Worm (Caenorhabditis elegans) whole organism, L2 larva: ENCODE data around the gene F52H2.3.

ENCODE experiments used
- C34F6.9 ChIP-seq: fragments of 150-350 bp; optimal IDR thresholded peaks from 2 replicates; lab custom pipeline; 2014; ENCODE audit warnings: missing biosample characterization, missing genetic modification characterization
- F13H6.1 ChIP-seq: sonication (generic microtip); optimal IDR thresholded peaks from 2 replicates; lab custom pipeline; 2016; ENCODE audit warnings: missing genetic modification characterization, missing compliant biosample characterization
- R02D3.7 ChIP-seq: fragments of 150-350 bp; optimal IDR thresholded peaks from 2 replicates; lab custom pipeline; 2014; ENCODE audit warnings: missing biosample characterization, missing genetic modification characterization
- Y55F3AM.14 ChIP-seq: fragments of 200-800 bp; sonication (Bioruptor generic); optimal IDR thresholded peaks from 2 replicates; lab custom pipeline; 2018; ENCODE audit warnings: mild to moderate bottlenecking, missing genetic modification characterization, missing compliant biosample characterization
- ZK546.5 ChIP-seq: sonication (generic microtip); optimal IDR thresholded peaks from 2 replicates; lab custom pipeline; 2017; ENCODE audit warnings: missing biosample characterization, missing genetic modification characterization
- alr-1 ChIP-seq: fragments of 150-350 bp; optimal IDR thresholded peaks from 2 replicates; lab custom pipeline; 2014; ENCODE audit warnings: missing biosample characterization, missing genetic modification characterization
- aly-2 ChIP-seq: fragments of 150-350 bp; optimal IDR thresholded peaks from 2 replicates; lab custom pipeline; 2014; ENCODE audit warnings: missing biosample characterization, missing genetic modification characterization
- ama-1 ChIP-seq: fragments of 150-350 bp; optimal IDR thresholded peaks from 2 replicates; lab custom pipeline; 2018; ENCODE audit warnings: inconsistent platforms
- blmp-1 ChIP-seq: sonication (generic microtip); optimal IDR thresholded peaks from 2 replicates; lab custom pipeline; 2017; ENCODE audit warnings: missing genetic modification characterization, mild to moderate bottlenecking, missing compliant biosample characterization, antibody characterized with exemption, moderate library complexity; ENCODE audit not compliant: insufficient read depth
- ceh-16 ChIP-seq: fragments of 150-350 bp; optimal IDR thresholded peaks from 2 replicates; lab custom pipeline; 2014; ENCODE audit warnings: missing biosample characterization, missing genetic modification characterization
- ceh-82 ChIP-seq: fragments of 150-350 bp; optimal IDR thresholded peaks from 2 replicates; lab custom pipeline; 2014; ENCODE audit warnings: missing biosample characterization, missing genetic modification characterization
- crh-2 ChIP-seq: sonication (generic microtip); optimal IDR thresholded peaks from 2 replicates; lab custom pipeline; 2017; ENCODE audit warnings: missing biosample characterization, missing genetic modification characterization
- dmd-4 ChIP-seq: sonication (generic microtip); optimal IDR thresholded peaks from 2 replicates; lab custom pipeline; 2017; ENCODE audit warnings: missing biosample characterization, missing genetic modification characterization
- egl-27 ChIP-seq: sonication (generic microtip); optimal IDR thresholded peaks from 3 replicates; lab custom pipeline; 2017; ENCODE audit warnings: missing biosample characterization, missing genetic modification reagents, missing genetic modification characterization
- elt-1 ChIP-seq: fragments of 150-350 bp; optimal IDR thresholded peaks from 2 replicates; lab custom pipeline; 2014; ENCODE audit warnings: missing biosample characterization, missing genetic modification characterization
- elt-3 ChIP-seq: sonication (generic microtip); optimal IDR thresholded peaks from 2 replicates; lab custom pipeline; 2017; ENCODE audit warnings: missing biosample characterization, missing genetic modification characterization
- fos-1 ChIP-seq: fragments of 150-350 bp; optimal IDR thresholded peaks from 2 replicates; lab custom pipeline; 2014; ENCODE audit warnings: missing biosample characterization, missing genetic modification characterization
- gmeb-1 ChIP-seq: fragments of 150-350 bp; optimal IDR thresholded peaks from 2 replicates; lab custom pipeline; 2014; ENCODE audit warnings: missing biosample characterization, missing genetic modification characterization
- lin-11 ChIP-seq: fragments of 150-350 bp; sonication (generic microtip); optimal IDR thresholded peaks from 2 replicates; lab custom pipeline; 2014; ENCODE audit warnings: missing biosample characterization, missing genetic modification characterization, inconsistent platforms, mixed read lengths
- lsy-2 ChIP-seq, 2 experiments: fragments of 150-350 bp in 1 of 2; sonication (generic microtip) in 1 of 2; optimal IDR thresholded peaks; 2 replicates each; lab custom pipeline; 2014 to 2017; ENCODE audit warnings: missing biosample characterization in 2 of 2, missing genetic modification characterization in 2 of 2
- mbf-1 ChIP-seq: sonication (generic microtip); optimal IDR thresholded peaks from 2 replicates; lab custom pipeline; 2017; ENCODE audit warnings: missing biosample characterization, missing genetic modification characterization
- nhr-10 ChIP-seq: sonication (generic microtip); optimal IDR thresholded peaks from 2 replicates; lab custom pipeline; 2017; ENCODE audit warnings: missing biosample characterization, missing genetic modification characterization
- nhr-11 ChIP-seq: fragments of 150-350 bp; optimal IDR thresholded peaks from 2 replicates; lab custom pipeline; 2014; ENCODE audit warnings: missing biosample characterization, missing genetic modification characterization
- nhr-12 ChIP-seq: fragments of 150-350 bp; optimal IDR thresholded peaks from 2 replicates; lab custom pipeline; 2014; ENCODE audit warnings: missing biosample characterization, missing genetic modification characterization
- nhr-129 ChIP-seq: fragments of 150-350 bp; optimal IDR thresholded peaks from 2 replicates; lab custom pipeline; 2014; ENCODE audit warnings: missing biosample characterization, missing genetic modification characterization
- nhr-21 ChIP-seq: fragments of 150-350 bp; optimal IDR thresholded peaks from 2 replicates; lab custom pipeline; 2014; ENCODE audit warnings: missing biosample characterization, missing genetic modification characterization
- nhr-23 ChIP-seq: fragments of 150-350 bp; optimal IDR thresholded peaks from 2 replicates; lab custom pipeline; 2014; ENCODE audit warnings: missing biosample characterization, missing genetic modification reagents, missing genetic modification characterization
- nhr-237 ChIP-seq: fragments of 150-350 bp; optimal IDR thresholded peaks from 2 replicates; lab custom pipeline; 2014; ENCODE audit warnings: missing biosample characterization, missing genetic modification characterization
- nhr-25 ChIP-seq: fragments of 150-350 bp; sonication (generic microtip); optimal IDR thresholded peaks from 3 replicates; lab custom pipeline; 2014; ENCODE audit warnings: missing biosample characterization, missing genetic modification characterization
- nhr-6 ChIP-seq: fragments of 150-350 bp; optimal IDR thresholded peaks from 2 replicates; lab custom pipeline; 2014; ENCODE audit warnings: missing biosample characterization, missing genetic modification characterization
- nhr-77 ChIP-seq: fragments of 150-350 bp; optimal IDR thresholded peaks from 2 replicates; lab custom pipeline; 2014; ENCODE audit warnings: missing biosample characterization, missing genetic modification characterization
- sem-4 ChIP-seq: fragments of 150-350 bp; optimal IDR thresholded peaks from 2 replicates; lab custom pipeline; 2014; ENCODE audit warnings: missing biosample characterization, missing genetic modification reagents, missing genetic modification characterization
- skn-1 ChIP-seq: sonication (generic microtip); optimal IDR thresholded peaks from 2 replicates; lab custom pipeline; 2017; ENCODE audit warnings: missing biosample characterization, missing genetic modification characterization
- sma-3 ChIP-seq: sonication (generic microtip); optimal IDR thresholded peaks from 2 replicates; lab custom pipeline; 2016; ENCODE audit warnings: missing genetic modification reagents, missing genetic modification characterization, missing compliant biosample characterization
- sma-9 ChIP-seq, 2 experiments: fragments of 150-350 bp in 1 of 2; sonication (generic microtip) in 1 of 2; optimal IDR thresholded peaks; 2 replicates each; lab custom pipeline; 2014 to 2016; ENCODE audit warnings: missing genetic modification characterization in 2 of 2, mild to moderate bottlenecking in 1 of 2, missing biosample characterization in 1 of 2, missing compliant biosample characterization in 1 of 2, missing genetic modification reagents in 1 of 2, moderate library complexity in 1 of 2
- snpc-4 ChIP-seq: fragments of 150-350 bp; optimal IDR thresholded peaks from 2 replicates; lab custom pipeline; 2014; ENCODE audit warnings: missing biosample characterization, missing genetic modification characterization
- unc-39 ChIP-seq: fragments of 150-350 bp; optimal IDR thresholded peaks from 2 replicates; lab custom pipeline; 2014; ENCODE audit warnings: missing biosample characterization, missing genetic modification characterization
- unc-55 ChIP-seq: fragments of 150-350 bp; sonication (generic microtip); optimal IDR thresholded peaks from 3 replicates; lab custom pipeline; 2014; ENCODE audit warnings: missing biosample characterization, missing genetic modification reagents, missing genetic modification characterization
- unc-62 ChIP-seq: fragments of 150-350 bp; optimal IDR thresholded peaks from 2 replicates; lab custom pipeline; 2014; ENCODE audit warnings: missing biosample characterization, missing genetic modification reagents, missing genetic modification characterization
- zag-1 ChIP-seq: fragments of 150-350 bp; optimal IDR thresholded peaks from 2 replicates; lab custom pipeline; 2014; ENCODE audit warnings: missing biosample characterization, missing genetic modification characterization
- ztf-1 ChIP-seq: fragments of 200-800 bp; sonication (Bioruptor generic); conservative IDR thresholded peaks from 2 replicates; pipeline ENCODE4 v1.3.6; 2022; ENCODE audit warnings: missing genetic modification characterization, missing compliant biosample characterization
- ztf-11 ChIP-seq: sonication (generic microtip); optimal IDR thresholded peaks from 2 replicates; lab custom pipeline; 2017; ENCODE audit warnings: missing biosample characterization, missing genetic modification characterization
- ztf-4 ChIP-seq: fragments of 150-350 bp; optimal IDR thresholded peaks from 2 replicates; lab custom pipeline; 2014; ENCODE audit warnings: missing biosample characterization, missing genetic modification characterization

Gene F52H2.3

DNA sequence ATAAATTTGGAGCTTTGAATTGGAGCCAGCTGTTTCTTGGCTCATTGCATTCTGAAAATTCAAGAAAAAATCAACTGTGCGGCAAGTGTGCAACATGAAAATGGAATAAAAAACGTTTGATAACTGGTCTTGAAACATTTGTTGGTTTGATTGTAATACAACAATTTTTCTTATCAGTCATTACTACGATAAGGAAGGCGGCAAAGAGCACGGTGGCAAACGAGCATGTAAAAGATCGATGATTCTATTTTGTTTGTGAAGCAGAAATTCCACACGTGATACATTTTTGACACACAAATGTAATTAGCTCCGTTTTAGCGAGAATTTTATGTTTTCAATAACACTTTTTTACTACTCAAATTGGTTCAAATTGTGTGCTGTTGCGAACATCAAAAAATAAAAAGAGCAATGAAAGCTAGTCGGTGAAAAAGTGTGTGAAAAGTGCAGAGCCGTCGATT, 39.7 kb upstream of the F52H2.3 start, which contains the start of gene H01M10.1:
TSS of gene H01M10.1 (minus strand) at position 51 of the 458 bp plus-strand sequence.
- TF ChIP-seq alr-1 (tag; lab: Kevin White, UChicago) (no peak), ZK546.5 (tag; lab: Kevin White, UChicago) (no peak), sem-4 (no peak), fos-1 (tag; lab: Kevin White, UChicago) (peak; percentile 76), crh-2 (tag; lab: Kevin White, UChicago) (peak; percentile 66), sma-9 (GFP tag; optimal IDR thresholded peaks at IDR 0.05; lab: Kevin White, UChicago) (peak; percentile 66), sma-9 (tag; optimal IDR thresholded peaks at IDR 0.05; lab: Kevin White, UChicago) (no peak), aly-2 (no peak), nhr-10 (tag; lab: Kevin White, UChicago) (no peak), F13H6.1 (peak; percentile 21), nhr-25 (no peak), gmeb-1 (tag; lab: Kevin White, UChicago) (peak; percentile 45), elt-1 (tag; lab: Kevin White, UChicago) (no peak)

DNA sequence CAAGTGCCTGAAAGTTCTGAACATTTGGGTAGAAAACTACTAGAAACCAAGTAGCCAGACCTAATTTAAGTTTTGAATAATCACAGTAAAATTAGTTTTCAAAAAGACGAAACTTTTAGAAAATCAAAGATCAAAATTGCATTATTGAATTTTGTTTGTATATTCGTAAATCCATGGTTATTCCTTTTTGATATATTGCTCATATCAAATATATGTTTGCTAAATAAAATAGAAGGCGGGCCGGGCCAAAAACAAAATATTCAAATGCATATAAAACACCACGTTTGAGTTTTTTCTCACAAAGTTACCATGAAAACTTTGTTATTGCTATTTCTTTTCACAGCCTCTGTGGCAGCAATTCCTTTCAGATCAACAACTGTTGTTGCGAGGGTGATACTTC, 36.6 kb upstream of the F52H2.3 start, which contains the start of gene ttr-42:
TSS of gene ttr-42 (plus strand) at position 301 of the 400 bp plus-strand sequence.
- TF ChIP-seq R02D3.7 (tag; lab: Kevin White, UChicago) (no peak), nhr-6 (tag; lab: Kevin White, UChicago) (no peak), ceh-16 (tag; lab: Kevin White, UChicago) (no peak), elt-1 (tag; lab: Kevin White, UChicago) (no peak), F13H6.1 (no peak)
- TF ChIP-seq, all 48 proteins: peak for 0

DNA sequence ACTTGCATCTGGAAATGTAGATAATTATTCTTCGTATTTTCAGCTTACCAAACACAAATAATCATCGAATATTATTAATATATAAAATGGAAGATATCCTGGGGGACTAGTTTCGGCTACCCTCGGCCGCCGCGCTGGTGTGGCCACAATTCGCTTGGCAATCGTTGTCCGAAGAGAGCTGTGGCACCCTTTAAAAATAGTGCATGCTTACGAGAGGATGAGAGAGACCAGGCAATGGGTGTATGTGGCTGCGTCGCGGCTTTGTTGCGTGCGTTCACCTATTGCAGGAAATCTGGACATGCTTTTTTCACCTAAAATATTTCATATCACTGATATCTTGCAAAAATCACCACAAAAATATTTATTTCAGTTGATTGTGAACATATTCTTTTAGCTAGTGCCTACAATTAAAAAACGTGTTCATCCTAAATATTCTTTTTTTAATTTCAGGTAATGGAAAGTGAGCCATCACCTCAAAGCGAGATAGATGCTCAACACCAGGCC, 31.8 kb upstream of the F52H2.3 start, which contains the start of the genes ccd-5 and F52H2.1:
TSS of gene ccd-5 (minus strand) at position 8 of the 504 bp plus-strand sequence.
TSS of gene F52H2.1 (plus strand) at position 454 of the 504 bp plus-strand sequence.
- peak in 1 of 2 experiments; percentile 24 for TF ChIP-seq lsy-2 (tag; optimal IDR thresholded peaks at IDR 0.05; lab: Kevin White, UChicago)
- no peak for TF ChIP-seq alr-1 (tag; lab: Kevin White, UChicago)
- TF ChIP-seq unc-55 (GFP tag; lab: Kevin White, UChicago) = peak; percentile 59
- TF ChIP-seq gmeb-1 (tag; lab: Kevin White, UChicago) = no peak
- TF ChIP-seq nhr-23 (tag; lab: Kevin White, UChicago) = no peak
- no peak for TF ChIP-seq egl-27 (tag; lab: Kevin White, UChicago)
- no peak for TF ChIP-seq nhr-77 (tag; lab: Kevin White, UChicago)
- peak; percentile 23 for TF ChIP-seq sma-9 (GFP tag; optimal IDR thresholded peaks at IDR 0.05; lab: Kevin White, UChicago)
- TF ChIP-seq sma-9 (tag; optimal IDR thresholded peaks at IDR 0.05; lab: Kevin White, UChicago) = no peak
- TF ChIP-seq crh-2 (tag; lab: Kevin White, UChicago) = no peak
- TF ChIP-seq nhr-6 (tag; lab: Kevin White, UChicago) = no peak
- peak; percentile 25 for TF ChIP-seq C34F6.9
- TF ChIP-seq ama-1 = no peak
- peak; percentile 18 for TF ChIP-seq nhr-129 (tag; lab: Kevin White, UChicago)

DNA sequence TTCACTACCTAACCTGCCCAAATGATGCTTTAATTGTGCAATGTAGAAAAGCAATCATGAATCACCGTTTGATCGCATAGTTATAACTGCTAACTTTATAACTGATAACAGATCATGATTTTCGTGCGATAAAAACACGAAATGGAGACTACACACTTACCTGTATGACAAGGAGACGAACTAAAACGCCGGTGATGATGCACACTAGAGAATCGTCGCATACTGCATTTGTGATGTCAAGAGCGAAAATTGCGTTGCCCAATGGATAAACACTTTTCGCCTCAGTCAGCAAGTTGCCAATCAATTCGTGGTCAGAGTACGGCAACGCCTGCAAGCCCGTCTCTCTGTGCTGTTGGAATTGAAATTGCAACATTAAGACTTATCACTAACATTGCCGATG, 28.2 kb upstream of the F52H2.3 start:
- peak; percentile 99 for TF ChIP-seq fos-1 (tag; lab: Kevin White, UChicago)
- TF ChIP-seq C34F6.9 = no peak
- no peak for TF ChIP-seq Y55F3AM.14 (GFP tag; lab: Kevin White, UChicago)
- no peak for TF ChIP-seq nhr-237 (tag; lab: Kevin White, UChicago)
- TF ChIP-seq ztf-1 (GFP tag; lab: Robert Waterston, UW) = no peak
- no peak for TF ChIP-seq unc-62 (GFP tag; lab: Kevin White, UChicago)
- TF ChIP-seq blmp-1 (tag; lab: Kevin White, UChicago) = no peak
- no peak for TF ChIP-seq ceh-16 (tag; lab: Kevin White, UChicago)
- no peak for TF ChIP-seq ztf-11
- no peak for TF ChIP-seq nhr-6 (tag; lab: Kevin White, UChicago)
- no peak for TF ChIP-seq dmd-4 (tag; lab: Kevin White, UChicago)
- no peak for TF ChIP-seq lin-11
- peak; percentile 26 for TF ChIP-seq gmeb-1 (tag; lab: Kevin White, UChicago)
- TF ChIP-seq ZK546.5 (tag; lab: Kevin White, UChicago) = no peak
- TF ChIP-seq sma-9 (GFP tag; optimal IDR thresholded peaks at IDR 0.05; lab: Kevin White, UChicago) = peak; percentile 60
- no peak for TF ChIP-seq sma-9 (tag; optimal IDR thresholded peaks at IDR 0.05; lab: Kevin White, UChicago)
- no peak for TF ChIP-seq zag-1 (tag; lab: Kevin White, UChicago)
- TF ChIP-seq mbf-1 (tag; lab: Kevin White, UChicago) = no peak
- no peak for TF ChIP-seq ztf-4 (tag; lab: Kevin White, UChicago)
- TF ChIP-seq nhr-11 = no peak
- TF ChIP-seq sem-4 = no peak
- TF ChIP-seq sma-3 (GFP tag; lab: Kevin White, UChicago) = no peak
- TF ChIP-seq snpc-4 = no peak
- no peak for TF ChIP-seq ama-1
- no peak for TF ChIP-seq nhr-12
- no peak for TF ChIP-seq nhr-10 (tag; lab: Kevin White, UChicago)
- peak; percentile 46 for TF ChIP-seq F13H6.1
- TF ChIP-seq R02D3.7 (tag; lab: Kevin White, UChicago) = no peak
- no peak for TF ChIP-seq nhr-77 (tag; lab: Kevin White, UChicago)
- no peak for TF ChIP-seq elt-3 (tag; lab: Kevin White, UChicago)
- TF ChIP-seq ceh-82 = no peak
- TF ChIP-seq unc-39 = no peak
- no peak for TF ChIP-seq nhr-21 (tag; lab: Kevin White, UChicago)
- no peak for TF ChIP-seq skn-1 (tag; lab: Kevin White, UChicago)
- no peak for TF ChIP-seq alr-1 (tag; lab: Kevin White, UChicago)
- TF ChIP-seq nhr-25 = no peak
